Fruit fly (Drosophila melanogaster): Measurements from ENCODE around the gene TfIIB.

The TfIIB gene

dm6 chr2L:10387869-10388726 lies 43.0 kb upstream of the TfIIB start, which contains the start of gene da (continued):
- peak; percentile 21 for TF ChIP-seq gfzf (GFP tag; optimal IDR thresholded peaks at IDR 0.05)
- peak; percentile 46 for TF ChIP-seq ems (GFP tag; optimal IDR thresholded peaks at IDR 0.05)
- TF ChIP-seq Dll (GFP tag; IDR thresholded peaks at IDR 0.05; ENCODE audit: partially characterized antibody), result peak; percentile 46; the same call in 2 of the 4 replicates
- no peak for TF ChIP-seq pros (GFP tag; optimal IDR thresholded peaks at IDR 0.05)
- peak; percentile 92 for TF ChIP-seq Med (GFP tag)
- TF ChIP-seq CG14710 (tag; optimal IDR thresholded peaks at IDR 0.05), result peak; percentile 74
- peak; percentile 49 for TF ChIP-seq Hmx (GFP tag; optimal IDR thresholded peaks at IDR 0.05)
- TF ChIP-seq btn (GFP tag; optimal IDR thresholded peaks at IDR 0.05), result no peak
- peak; percentile 86 for TF ChIP-seq pfk (GFP tag; optimal IDR thresholded peaks at IDR 0.05)
- peak; percentile 63 for TF ChIP-seq dmrt99B (tag; optimal IDR thresholded peaks at IDR 0.05)
- TF ChIP-seq CG17802 (tag; optimal IDR thresholded peaks at IDR 0.05), result peak; percentile 95
- peak; percentile 59 for TF ChIP-seq da (GFP tag; optimal IDR thresholded peaks at IDR 0.05)
- TF ChIP-seq lola (GFP tag; optimal IDR thresholded peaks at IDR 0.05), result peak in 2 of 3 experiments; percentile 42 to 92
- TF ChIP-seq CG43689 (GFP tag; IDR thresholded peaks at IDR 0.05), result no peak
- peak; percentile 40; the same call in 1 of the 2 replicates for TF ChIP-seq CG31224 (GFP tag; IDR thresholded peaks at IDR 0.05)
- TF ChIP-seq unpg (GFP tag; optimal IDR thresholded peaks at IDR 0.05), result peak; percentile 52
- peak; percentile 58 for TF ChIP-seq bcd (GFP tag; optimal IDR thresholded peaks at IDR 0.05)
- TF ChIP-seq Doc3 (GFP tag; IDR thresholded peaks at IDR 0.05; ENCODE audit: partially characterized antibody), result no peak
- peak; percentile 70 for TF ChIP-seq lilli (GFP tag; optimal IDR thresholded peaks at IDR 0.05)
- no peak for TF ChIP-seq ro (GFP tag; IDR thresholded peaks at IDR 0.05)
- no peak for TF ChIP-seq CG14860 (GFP tag; IDR thresholded peaks at IDR 0.05; ENCODE audit: partially characterized antibody)
- peak; percentile 63 for TF ChIP-seq Atf6 (GFP tag; IDR thresholded peaks at IDR 0.05)
- no peak for TF ChIP-seq yki (optimal IDR thresholded peaks at IDR 0.05)
- TF ChIP-seq CG4328 (GFP tag; optimal IDR thresholded peaks at IDR 0.05), result no peak
- TF ChIP-seq CG2678 (tag; optimal IDR thresholded peaks at IDR 0.05), result peak; percentile 63
- 0 out of 2 replicates have a peak, but pooled peaks have one; percentile 17 for TF ChIP-seq ranshi (GFP tag; IDR thresholded peaks at IDR 0.05)
- peak; percentile 30 for TF ChIP-seq Mes4 (GFP tag; optimal IDR thresholded peaks at IDR 0.05)
- peak; percentile 71 for TF ChIP-seq CG8924 (tag; optimal IDR thresholded peaks at IDR 0.05)
- no peak for TF ChIP-seq kni (GFP tag; optimal IDR thresholded peaks at IDR 0.05)
- no peak for TF ChIP-seq Kr (GFP tag; optimal IDR thresholded peaks at IDR 0.05)
- TF ChIP-seq CG4707 (GFP tag; optimal IDR thresholded peaks at IDR 0.05), result no peak
- peak; percentile 61 for TF ChIP-seq gro (GFP tag; optimal IDR thresholded peaks at IDR 0.05)
- TF ChIP-seq Bteb2 (GFP tag; optimal IDR thresholded peaks at IDR 0.05), result peak; percentile 67
- no peak for TF ChIP-seq Hey (tag; optimal IDR thresholded peaks at IDR 0.05)
- peak; percentile 46 for TF ChIP-seq chn (GFP tag; optimal IDR thresholded peaks at IDR 0.05)
- no peak for TF ChIP-seq lmd (GFP tag; IDR thresholded peaks at IDR 0.05)
- peak; percentile 64 for TF ChIP-seq CG10267 (tag; optimal IDR thresholded peaks at IDR 0.05)
- peak; percentile 65 for TF ChIP-seq Fer3 (tag; optimal IDR thresholded peaks at IDR 0.05)
- TF ChIP-seq CG34422 (GFP tag; IDR thresholded peaks at IDR 0.05), result peak; percentile 57; the same call in 2 of the 3 replicates
- TF ChIP-seq CG10147 (GFP tag; optimal IDR thresholded peaks at IDR 0.05), result no peak
- peak; percentile 9 for TF ChIP-seq CG5245 (GFP tag; optimal IDR thresholded peaks at IDR 0.05)
- peak; percentile 81 for TF ChIP-seq CG15514 (GFP tag; optimal IDR thresholded peaks at IDR 0.05)
- peak; percentile 58 for TF ChIP-seq CG9797 (GFP tag; optimal IDR thresholded peaks at IDR 0.05)
- TF ChIP-seq vnd (GFP tag; IDR thresholded peaks at IDR 0.05; ENCODE audit: partially characterized antibody), result no peak; the same call in 2 of the 3 replicates
- TF ChIP-seq Dbx (GFP tag; IDR thresholded peaks at IDR 0.05), result 0 out of 3 replicates have a peak, but pooled peaks have one; percentile 15
- no peak for TF ChIP-seq CG2202 (tag; optimal IDR thresholded peaks at IDR 0.05)
- TF ChIP-seq Scr (GFP tag; IDR thresholded peaks at IDR 0.05; ENCODE audit: partially characterized antibody), result peak; percentile 59
- no peak for TF ChIP-seq CG15011 (GFP tag; optimal IDR thresholded peaks at IDR 0.05)
